Fruit fly (Drosophila melanogaster): ENCODE measurements around the gene Wnt5.

Gene Wnt5

dm6 chrX:18467881-18468280 lies 37.3 kb downstream of the Wnt5 start (continued):
- TF ChIP-seq CG4617 (GFP tag; optimal IDR thresholded peaks at IDR 0.05; ENCODE audit: borderline replicate concordance) (no peak), CG6854 (GFP tag; optimal IDR thresholded peaks at IDR 0.05) (no peak), Opbp (GFP tag; IDR thresholded peaks at IDR 0.05; ENCODE audit: partially characterized antibody) (no peak), Bgb (GFP tag; IDR thresholded peaks at IDR 0.05; ENCODE audit: partially characterized antibody) (no peak), CG9797 (GFP tag; optimal IDR thresholded peaks at IDR 0.05) (no peak), amos (GFP tag; IDR thresholded peaks at IDR 0.05; ENCODE audit: partially characterized antibody) (no peak), D (optimal IDR thresholded peaks at IDR 0.05) (no peak), D (GFP tag; optimal IDR thresholded peaks at IDR 0.05) (no peak), odd (GFP tag; optimal IDR thresholded peaks at IDR 0.05) (no peak), CG1647 (GFP tag; optimal IDR thresholded peaks at IDR 0.05) (no peak), Taf1 (GFP tag; IDR thresholded peaks at IDR 0.05) (no peak), CG12155 (GFP tag; optimal IDR thresholded peaks at IDR 0.05) (no peak), gcm2 (GFP tag; optimal IDR thresholded peaks at IDR 0.05) (no peak), CG4730 (GFP tag; IDR thresholded peaks at IDR 0.05) (no peak), scrt (GFP tag; optimal IDR thresholded peaks at IDR 0.05) (peak; percentile 28), knrl (GFP tag; IDR thresholded peaks at IDR 0.05; ENCODE audit: partially characterized antibody) (no peak), Blimp-1 (GFP tag; optimal IDR thresholded peaks at IDR 0.05) (no peak), rib (GFP tag; IDR thresholded peaks at IDR 0.05) (no peak), ewg (GFP tag; optimal IDR thresholded peaks at IDR 0.05) (no peak), CG2678 (tag; optimal IDR thresholded peaks at IDR 0.05) (peak; percentile 51), CG8478 (optimal IDR thresholded peaks at IDR 0.05) (no peak), sna (GFP tag; IDR thresholded peaks at IDR 0.05; ENCODE audit: partially characterized antibody) (no peak), maf-S (GFP tag; optimal IDR thresholded peaks at IDR 0.05) (no peak), CG16863 (GFP tag; optimal IDR thresholded peaks at IDR 0.05) (no peak), NC2β (GFP tag; optimal IDR thresholded peaks at IDR 0.05) (no peak), z (GFP tag; IDR thresholded peaks at IDR 0.05) (no peak), CG11398 (GFP tag; optimal IDR thresholded peaks at IDR 0.05) (no peak), B-H2 (GFP tag; optimal IDR thresholded peaks at IDR 0.05) (no peak), seq (GFP tag; IDR thresholded peaks at IDR 0.05) (0 out of 2 replicates have a peak, but pooled peaks have one; percentile 23), cad (GFP tag; optimal IDR thresholded peaks at IDR 0.05) (no peak), tna (GFP tag; IDR thresholded peaks at IDR 0.05; ENCODE audit: partially characterized antibody) (no peak), CG17612 (GFP tag; IDR thresholded peaks at IDR 0.05) (no peak), pb (GFP tag; optimal IDR thresholded peaks at IDR 0.05) (no peak), corto (GFP tag; optimal IDR thresholded peaks at IDR 0.05) (no peak), Sox102F (GFP tag; optimal IDR thresholded peaks at IDR 0.05) (peak; percentile 13), CG17328 (GFP tag; IDR thresholded peaks at IDR 0.05) (no peak), abd-A (tag; optimal IDR thresholded peaks at IDR 0.05) (no peak), ro (GFP tag; IDR thresholded peaks at IDR 0.05) (no peak), slbo (GFP tag; IDR thresholded peaks at IDR 0.05) (peak; percentile 58), CG12236 (GFP tag; optimal IDR thresholded peaks at IDR 0.05) (no peak), CG6765 (GFP tag; optimal IDR thresholded peaks at IDR 0.05) (no peak), CG7839 (tag; optimal IDR thresholded peaks at IDR 0.05) (peak; percentile 45), Adf1 (GFP tag; IDR thresholded peaks at IDR 0.05) (no peak), so (GFP tag; IDR thresholded peaks at IDR 0.05) (no peak), D19B (GFP tag; optimal IDR thresholded peaks at IDR 0.05) (no peak), ab (GFP tag; optimal IDR thresholded peaks at IDR 0.05) (no peak), salm (tag; optimal IDR thresholded peaks at IDR 0.05) (no peak), CG34422 (GFP tag; IDR thresholded peaks at IDR 0.05) (no peak), CG13424 (tag; optimal IDR thresholded peaks at IDR 0.05) (peak; percentile 13), CG10366 (GFP tag; IDR thresholded peaks at IDR 0.05) (peak; percentile 49), Dbx (GFP tag; IDR thresholded peaks at IDR 0.05) (peak; percentile 51; the same call in 1 of the 3 replicates), HLH54F (GFP tag; optimal IDR thresholded peaks at IDR 0.05) (no peak)

All from whole organism, embryonic.